Worm (Caenorhabditis elegans) whole organism, L4 larva: ENCODE results near the gene ZK1307.7.
A peak's percentile ranks its signal among the peaks of the same experiment; 100 is the strongest.

Experiments
- T20F7.1 ChIP-seq: fragments of 200-800 bp; sonication (Bioruptor generic); optimal IDR thresholded peaks from 2 replicates; lab custom pipeline; 2018; ENCODE audit warnings: mild to moderate bottlenecking, missing genetic modification characterization, missing compliant biosample characterization
- ama-1 ChIP-seq: fragments of 150-350 bp; optimal IDR thresholded peaks from 2 replicates; lab custom pipeline; 2014; ENCODE audit warnings: inconsistent platforms, mixed read lengths
- ceh-82 ChIP-seq: sonication (generic microtip); optimal IDR thresholded peaks from 2 replicates; lab custom pipeline; 2017; ENCODE audit warnings: missing biosample characterization, missing genetic modification characterization
- daf-12 ChIP-seq: fragments of 150-350 bp; optimal IDR thresholded peaks from 2 replicates; lab custom pipeline; 2014; ENCODE audit warnings: missing biosample characterization, missing genetic modification reagents, missing genetic modification characterization
- dmd-9 ChIP-seq: fragments of 200-800 bp; sonication (Bioruptor generic); IDR thresholded peaks from 2 replicates; pipeline ENCODE4 v1.3.6; 2022; ENCODE audit warnings: missing genetic modification reagents, missing genetic modification characterization, missing compliant biosample characterization
- lsy-2 ChIP-seq, 2 experiments: fragments of 150-350 bp in 1 of 2; sonication (generic microtip) in 1 of 2; optimal IDR thresholded peaks; 2 replicates each; lab custom pipeline; 2014 to 2017; ENCODE audit warnings: missing biosample characterization in 2 of 2, missing genetic modification characterization in 2 of 2
- mep-1 ChIP-seq: fragments of 150-350 bp; sonication (generic microtip); optimal IDR thresholded peaks from 3 replicates; lab custom pipeline; 2014; ENCODE audit warnings: missing biosample characterization, missing genetic modification characterization
- nhr-10 ChIP-seq: fragments of 150-350 bp; optimal IDR thresholded peaks from 2 replicates; lab custom pipeline; 2014; ENCODE audit warnings: missing biosample characterization, missing genetic modification characterization
- nhr-237 ChIP-seq: sonication (generic microtip); optimal IDR thresholded peaks from 2 replicates; lab custom pipeline; 2017; ENCODE audit warnings: missing biosample characterization, missing genetic modification characterization
- nhr-25 ChIP-seq: sonication (generic microtip); optimal IDR thresholded peaks from 2 replicates; lab custom pipeline; 2017; ENCODE audit warnings: missing genetic modification characterization, mild to moderate bottlenecking, missing compliant biosample characterization, antibody characterized with exemption, moderate library complexity, borderline replicate concordance; ENCODE audit not compliant: insufficient read depth
- pqm-1 ChIP-seq: sonication (generic microtip); optimal IDR thresholded peaks from 2 replicates; lab custom pipeline; 2017; ENCODE audit warnings: missing biosample characterization, missing genetic modification characterization
- skn-1 ChIP-seq: fragments of 150-350 bp; optimal IDR thresholded peaks from 2 replicates; lab custom pipeline; 2014; ENCODE audit warnings: missing biosample characterization, missing genetic modification characterization
- spr-3 ChIP-seq: fragments of 200-800 bp; sonication (Bioruptor generic); optimal IDR thresholded peaks from 2 replicates; lab custom pipeline; 2018; ENCODE audit warnings: mild to moderate bottlenecking, missing genetic modification characterization, missing compliant biosample characterization

ce11 chrII:9668959-9669358 lies 32.6 kb downstream of the ZK1307.7 start, which contains the start of gene taf-8:
- TF ChIP-seq lsy-2 (tag; optimal IDR thresholded peaks at IDR 0.05; lab: Kevin White, UChicago) (peak in 1 of 2 experiments; percentile 82), daf-12 (tag; lab: Kevin White, UChicago) (no peak), ama-1 (lab: Kevin White, UChicago) (no peak), spr-3 (GFP tag; lab: Kevin White, UChicago) (no peak), mep-1 (tag; lab: Kevin White, UChicago) (no peak), nhr-10 (tag; lab: Kevin White, UChicago) (no peak), pqm-1 (tag; lab: Kevin White, UChicago) (no peak), nhr-25 (tag; lab: Kevin White, UChicago) (no peak), T20F7.1 (GFP tag; lab: Kevin White, UChicago) (peak; percentile 97), ceh-82 (tag; lab: Kevin White, UChicago) (no peak), nhr-237 (tag; lab: Kevin White, UChicago) (no peak), skn-1 (tag; lab: Kevin White, UChicago) (no peak), dmd-9 (GFP tag; lab: Robert Waterston, UW) (no peak)
